Worm (Caenorhabditis elegans): ENCODE data around the gene gsp-1.
A peak's percentile ranks its signal among the peaks of the same experiment; 100 is the strongest.

gsp-1 gene

DNA sequence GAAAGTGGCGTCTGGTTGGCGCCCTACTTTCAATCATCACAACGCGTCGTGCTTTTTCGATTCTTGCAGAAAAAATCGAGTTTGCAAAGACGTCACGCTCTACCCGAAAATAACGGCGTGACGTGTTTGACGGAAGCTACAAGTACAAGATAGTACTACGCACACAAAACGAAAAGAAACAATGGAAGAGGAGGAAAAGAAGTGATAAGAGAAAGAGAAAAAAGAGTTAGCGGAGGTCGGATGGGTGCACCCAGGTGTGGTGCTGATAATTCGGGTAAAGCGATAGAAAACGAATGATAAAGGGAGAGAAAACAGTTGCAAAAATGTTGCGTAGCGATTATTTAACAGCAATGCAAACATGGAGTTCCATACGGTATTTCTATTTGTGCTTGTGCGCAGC, 44.5 kb downstream of the gsp-1 start (continued):
- TF ChIP-seq zip-4 (GFP tag; optimal IDR thresholded peaks at IDR 0.05) (no peak), swsn-7 (tag; optimal IDR thresholded peaks at IDR 0.05) (no peak), pag-3 (tag; optimal IDR thresholded peaks at IDR 0.05; ENCODE audit: borderline replicate concordance, insufficient read depth) (no peak), ztf-11 (tag; optimal IDR thresholded peaks at IDR 0.05) (no peak), egl-13 (tag; optimal IDR thresholded peaks at IDR 0.05) (no peak), lir-3 (tag; optimal IDR thresholded peaks at IDR 0.05; ENCODE audit: poor library complexity) (no peak), tbx-2 (tag; optimal IDR thresholded peaks at IDR 0.05) (peak; percentile 70), nhr-84 (tag; optimal IDR thresholded peaks at IDR 0.05) (no peak), nhr-20 (tag; optimal IDR thresholded peaks at IDR 0.05) (peak; percentile 78), rnt-1 (tag; optimal IDR thresholded peaks at IDR 0.05) (peak; percentile 10), ces-1 (GFP tag; optimal IDR thresholded peaks at IDR 0.05) (no peak), mab-9 (GFP tag; IDR thresholded peaks at IDR 0.05) (no peak), jun-1 (tag; optimal IDR thresholded peaks at IDR 0.05) (peak; percentile 53), blmp-1 (tag; optimal IDR thresholded peaks at IDR 0.05) (peak; percentile 64)

DNA sequence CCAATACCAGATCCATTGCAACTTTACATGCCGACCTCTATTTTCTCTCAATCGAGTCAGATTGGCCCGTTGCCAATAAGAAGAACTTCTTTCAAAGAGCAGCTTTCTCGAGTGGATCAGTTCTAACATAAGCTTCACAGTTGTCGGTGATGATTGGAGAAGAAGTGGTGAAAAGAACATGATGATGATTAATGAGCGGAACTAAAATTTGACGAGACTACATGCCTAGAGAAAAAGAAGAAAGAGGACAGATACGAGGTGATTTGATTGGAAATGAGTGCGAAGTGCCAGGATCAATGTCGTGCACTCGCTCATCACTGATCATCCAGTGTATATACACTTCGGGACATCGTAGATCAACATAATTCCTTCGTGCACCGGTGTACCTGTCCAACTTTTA, 45.4 kb downstream of the gsp-1 start:
- no peak for TF ChIP-seq vab-15 (tag; optimal IDR thresholded peaks at IDR 0.05)
- TF ChIP-seq Y116A8C.19 (tag; optimal IDR thresholded peaks at IDR 0.05; ENCODE audit: borderline replicate concordance) = no peak
- TF ChIP-seq nhr-20 (tag; optimal IDR thresholded peaks at IDR 0.05) = peak; percentile 52
- no peak for TF ChIP-seq C34B4.2 (tag; optimal IDR thresholded peaks at IDR 0.05)
- no peak for TF ChIP-seq unc-86 (tag; optimal IDR thresholded peaks at IDR 0.05)
- peak; percentile 18 for TF ChIP-seq swsn-7 (tag; optimal IDR thresholded peaks at IDR 0.05)
- no peak for TF ChIP-seq hlh-4 (tag; optimal IDR thresholded peaks at IDR 0.05)
- TF ChIP-seq snu-23 (GFP tag; optimal IDR thresholded peaks at IDR 0.05) = peak; percentile 38
- TF ChIP-seq unc-62 (GFP tag; optimal IDR thresholded peaks at IDR 0.05) = no peak
- no peak for TF ChIP-seq ceh-90 (tag; optimal IDR thresholded peaks at IDR 0.05)
- peak in 1 of 2 experiments; percentile 2 for TF ChIP-seq efl-1 (optimal IDR thresholded peaks at IDR 0.05)
- peak in 1 of 2 experiments; percentile 76 for TF ChIP-seq efl-1 (GFP tag; optimal IDR thresholded peaks at IDR 0.05 in 1 of 2)
- no peak for TF ChIP-seq hpl-2 (GFP tag; optimal IDR thresholded peaks at IDR 0.05)
- no peak for TF ChIP-seq zag-1 (tag; optimal IDR thresholded peaks at IDR 0.05)
- TF ChIP-seq nhr-11 (tag; optimal IDR thresholded peaks at IDR 0.05) = peak; percentile 45
- TF ChIP-seq lir-3 (tag; optimal IDR thresholded peaks at IDR 0.05; ENCODE audit: poor library complexity) = no peak
- no peak for TF ChIP-seq pax-3 (tag; optimal IDR thresholded peaks at IDR 0.05)
- TF ChIP-seq mef-2 (tag; optimal IDR thresholded peaks at IDR 0.05) = no peak
- no peak for TF ChIP-seq isw-1 (GFP tag; IDR thresholded peaks at IDR 0.05)
- peak; percentile 84 for TF ChIP-seq nhr-71 (tag; optimal IDR thresholded peaks at IDR 0.05)
- TF ChIP-seq mab-9 (GFP tag; IDR thresholded peaks at IDR 0.05) = no peak
- TF ChIP-seq sox-4 (tag; optimal IDR thresholded peaks at IDR 0.05) = no peak
- TF ChIP-seq ceh-63 (GFP tag; optimal IDR thresholded peaks at IDR 0.05) = no peak
- TF ChIP-seq hlh-17 (GFP tag; optimal IDR thresholded peaks at IDR 0.05; ENCODE audit: borderline replicate concordance) = no peak
- TF ChIP-seq tbx-2 (tag; optimal IDR thresholded peaks at IDR 0.05) = peak; percentile 69
- TF ChIP-seq ceh-88 (GFP tag; IDR thresholded peaks at IDR 0.05) = no peak
- TF ChIP-seq dpl-1 (GFP tag; optimal IDR thresholded peaks at IDR 0.05) = no peak
- peak; percentile 86 for TF ChIP-seq lin-14 (GFP tag; optimal IDR thresholded peaks at IDR 0.05)
- TF ChIP-seq nhr-85 (tag) = no peak
- peak; percentile 40 for TF ChIP-seq unc-130 (tag; optimal IDR thresholded peaks at IDR 0.05)
- no peak for TF ChIP-seq nhr-90 (tag; optimal IDR thresholded peaks at IDR 0.05; ENCODE audit: poor library complexity)
- no peak for TF ChIP-seq unc-30 (tag; optimal IDR thresholded peaks at IDR 0.05)
- TF ChIP-seq pag-3 (tag; optimal IDR thresholded peaks at IDR 0.05; ENCODE audit: borderline replicate concordance, insufficient read depth) = no peak
- TF ChIP-seq unc-98 (GFP tag; IDR thresholded peaks at IDR 0.05) = no peak
- TF ChIP-seq ztf-11 (tag; optimal IDR thresholded peaks at IDR 0.05) = no peak
- no peak for TF ChIP-seq tlp-1 (tag; optimal IDR thresholded peaks at IDR 0.05)
- TF ChIP-seq irx-1 (tag; optimal IDR thresholded peaks at IDR 0.05) = no peak
- TF ChIP-seq alr-1 (tag; optimal IDR thresholded peaks at IDR 0.05; ENCODE audit: borderline replicate concordance) = no peak
- TF ChIP-seq F16B12.6 (tag; optimal IDR thresholded peaks at IDR 0.05) = no peak
- no peak for TF ChIP-seq ceh-82 (tag; optimal IDR thresholded peaks at IDR 0.05)
- no peak for TF ChIP-seq C04F5.9 (tag; optimal IDR thresholded peaks at IDR 0.05)
- TF ChIP-seq aly-2 (tag; optimal IDR thresholded peaks at IDR 0.05) = no peak
- no peak for TF ChIP-seq nhr-237 (tag; optimal IDR thresholded peaks at IDR 0.05)
- TF ChIP-seq lin-35 (GFP tag; optimal IDR thresholded peaks at IDR 0.05) = peak in 1 of 2 experiments; percentile 6

Measured in whole organism, L1 larva.